Fruit fly (Drosophila melanogaster): ENCODE results near the gene CG10877.

- TF ChIP-seq Abd-B (GFP tag; optimal IDR thresholded peaks at IDR 0.05) (no peak), Eip74EF (GFP tag; optimal IDR thresholded peaks at IDR 0.05) (peak in 1 of 2 experiments; percentile 67), fru (optimal IDR thresholded peaks at IDR 0.05) (no peak), Dll (GFP tag; IDR thresholded peaks at IDR 0.05; ENCODE audit: partially characterized antibody) (peak; percentile 84; the same call in 3 of the 4 replicates), Blimp-1 (GFP tag; optimal IDR thresholded peaks at IDR 0.05) (peak; percentile 54)
Observed at dm6 chr3R:20550632-20551486, 13.0 kb downstream of the CG10877 start.
